Fruit fly (Drosophila melanogaster) whole organism, embryonic: ENCODE measurements around the gene CG31467.

ENCODE experiments used
- CG10654 ChIP-seq: fragments of 200-800 bp; sonication (Bioruptor generic); optimal IDR thresholded peaks from 2 replicates; lab custom pipeline; 2016; ENCODE audit warnings: missing biosample characterization, missing genetic modification characterization
- CG11504 ChIP-seq: fragments of 200-800 bp; sonication (Bioruptor generic); optimal IDR thresholded peaks from 3 replicates; lab custom pipeline; 2019; ENCODE audit warnings: missing biosample characterization, mild to moderate bottlenecking, missing genetic modification characterization, moderate library complexity
- CG12744 ChIP-seq: fragments of 200-800 bp; sonication (Bioruptor generic); optimal IDR thresholded peaks from 2 replicates; lab custom pipeline; 2016; ENCODE audit warnings: missing biosample characterization, missing genetic modification characterization
- CG13296 ChIP-seq: fragments of 200-800 bp; sonication (Bioruptor generic); optimal IDR thresholded peaks from 3 replicates; lab custom pipeline; 2018; ENCODE audit warnings: missing biosample characterization, mild to moderate bottlenecking, missing genetic modification characterization
- CG13424 ChIP-seq: fragments of 200-800 bp; sonication (Bioruptor generic); optimal IDR thresholded peaks from 2 replicates; lab custom pipeline; 2019; ENCODE audit warnings: missing biosample characterization, mild to moderate bottlenecking, missing genetic modification characterization, moderate library complexity
- CG15479 ChIP-seq: fragments of 200-800 bp; sonication (Bioruptor generic); optimal IDR thresholded peaks from 3 replicates; lab custom pipeline; 2019; ENCODE audit warnings: missing biosample characterization, mild to moderate bottlenecking, missing genetic modification characterization, moderate library complexity
- CG16815 ChIP-seq: fragments of 200-800 bp; sonication (Bioruptor generic); optimal IDR thresholded peaks from 3 replicates; lab custom pipeline; 2017; ENCODE audit warnings: missing biosample characterization, mild to moderate bottlenecking, missing genetic modification characterization
- CG18764 ChIP-seq: fragments of 200-800 bp; sonication (Bioruptor generic); optimal IDR thresholded peaks from 3 replicates; lab custom pipeline; 2016; ENCODE audit warnings: missing biosample characterization, missing genetic modification characterization
- CG2712 ChIP-seq: fragments of 200-800 bp; optimal IDR thresholded peaks from 3 replicates; lab custom pipeline; 2019; ENCODE audit warnings: missing biosample characterization, mild to moderate bottlenecking, missing genetic modification characterization, moderate library complexity
- CG33213 ChIP-seq: fragments of 200-800 bp; sonication (Bioruptor generic); optimal IDR thresholded peaks from 3 replicates; lab custom pipeline; 2016; ENCODE audit warnings: missing biosample characterization, missing genetic modification characterization
- CG34376 ChIP-seq: fragments of 200-800 bp; sonication (Bioruptor generic); optimal IDR thresholded peaks from 2 replicates; lab custom pipeline; 2018; ENCODE audit warnings: missing biosample characterization, mild to moderate bottlenecking, missing genetic modification characterization
- CG4404 ChIP-seq: fragments of 200-800 bp; sonication (Bioruptor generic); IDR thresholded peaks from 2 replicates; pipeline ENCODE4 v1.3.6; 2022; ENCODE audit warnings: missing biosample characterization, missing genetic modification characterization
- CG7839 ChIP-seq: fragments of 200-800 bp; sonication (Bioruptor generic); optimal IDR thresholded peaks from 3 replicates; lab custom pipeline; 2018; ENCODE audit warnings: missing biosample characterization, mild to moderate bottlenecking, missing genetic modification characterization, moderate library complexity
- CG8924 ChIP-seq: fragments of 200-800 bp; optimal IDR thresholded peaks from 3 replicates; lab custom pipeline; 2019; ENCODE audit warnings: missing biosample characterization, mild to moderate bottlenecking, missing genetic modification characterization, moderate library complexity
- CG8944 ChIP-seq: fragments of 200-800 bp; sonication (Bioruptor generic); optimal IDR thresholded peaks from 3 replicates; lab custom pipeline; 2016; ENCODE audit warnings: missing biosample characterization, missing genetic modification characterization
- CHES-1-like ChIP-seq: fragments of 200-800 bp; sonication (Bioruptor generic); optimal IDR thresholded peaks from 2 replicates; lab custom pipeline; 2016; ENCODE audit warnings: missing biosample characterization, missing genetic modification characterization
- Dip3 ChIP-seq: fragments of 200-800 bp; sonication (Bioruptor generic); optimal IDR thresholded peaks from 3 replicates; lab custom pipeline; 2016; ENCODE audit warnings: missing biosample characterization, missing genetic modification characterization
- Dll ChIP-seq: fragments of 200-800 bp; sonication (Bioruptor generic); IDR thresholded peaks from 4 replicates; pipeline ENCODE4 v1.3.6; 2022; ENCODE audit warnings: missing biosample characterization, missing genetic modification characterization; ENCODE audit not compliant: partially characterized antibody
- Gug ChIP-seq: fragments of 200-800 bp; sonication (Bioruptor generic); IDR thresholded peaks from 4 replicates; pipeline ENCODE4 v1.3.6; 2022; ENCODE audit warnings: missing biosample characterization, missing genetic modification characterization
- HLH54F ChIP-seq: fragments of 200-800 bp; sonication (Bioruptor generic); optimal IDR thresholded peaks from 3 replicates; lab custom pipeline; 2016; ENCODE audit warnings: missing biosample characterization, missing genetic modification characterization
- Hey ChIP-seq: fragments of 200-800 bp; sonication (Bioruptor generic); optimal IDR thresholded peaks from 3 replicates; lab custom pipeline; 2018; ENCODE audit warnings: missing biosample characterization, mild to moderate bottlenecking, missing genetic modification characterization
- HmgD ChIP-seq: fragments of 200-800 bp; sonication (Bioruptor generic); optimal IDR thresholded peaks from 3 replicates; lab custom pipeline; 2016; ENCODE audit warnings: missing biosample characterization, missing genetic modification characterization
- Hmx ChIP-seq: fragments of 200-800 bp; sonication (Bioruptor generic); optimal IDR thresholded peaks from 2 replicates; lab custom pipeline; 2016; ENCODE audit warnings: missing biosample characterization, missing genetic modification characterization
- Mad ChIP-seq: fragments of 200-800 bp; sonication (Bioruptor generic); optimal IDR thresholded peaks from 2 replicates; lab custom pipeline; 2016; ENCODE audit warnings: missing biosample characterization, missing genetic modification characterization
- Neu2 ChIP-seq: fragments of 200-800 bp; sonication (Bioruptor generic); optimal IDR thresholded peaks from 3 replicates; lab custom pipeline; 2016; ENCODE audit warnings: missing biosample characterization, missing genetic modification characterization, borderline replicate concordance
- Six4 ChIP-seq: fragments of 200-800 bp; sonication (Bioruptor generic); optimal IDR thresholded peaks from 2 replicates; lab custom pipeline; 2016; ENCODE audit warnings: missing biosample characterization, missing genetic modification characterization
- az2 ChIP-seq: fragments of 200-800 bp; sonication (Bioruptor generic); optimal IDR thresholded peaks from 3 replicates; lab custom pipeline; 2016; ENCODE audit warnings: missing biosample characterization, missing genetic modification characterization
- cad ChIP-seq: fragments of >200 bp; optimal IDR thresholded peaks from 2 replicates; lab custom pipeline; 2017; ENCODE audit warnings: missing biosample characterization, missing genetic modification characterization
- chinmo ChIP-seq: fragments of 200-800 bp; sonication (Bioruptor generic); IDR thresholded peaks from 4 replicates; pipeline ENCODE4 v1.3.6; 2022; ENCODE audit warnings: missing biosample characterization, missing genetic modification characterization; ENCODE audit not compliant: partially characterized antibody
- crc ChIP-seq: fragments of 200-800 bp; sonication (Bioruptor generic); optimal IDR thresholded peaks from 2 replicates; lab custom pipeline; 2016; ENCODE audit warnings: missing biosample characterization, missing genetic modification characterization
- exex ChIP-seq: fragments of 200-800 bp; sonication (Bioruptor generic); optimal IDR thresholded peaks from 4 replicates; lab custom pipeline; 2018; ENCODE audit warnings: missing biosample characterization, mild to moderate bottlenecking, missing genetic modification characterization, moderate library complexity
- fu2 ChIP-seq: fragments of 200-800 bp; sonication (Bioruptor generic); optimal IDR thresholded peaks from 2 replicates; lab custom pipeline; 2016; ENCODE audit warnings: missing biosample characterization, missing genetic modification characterization
- hkb ChIP-seq, 2 experiments: fragments of 200-800 bp in 1 of 2; fragments of >200 bp in 1 of 2; sonication (Bioruptor generic) in 1 of 2; IDR thresholded peaks in 1 of 2; optimal IDR thresholded peaks in 1 of 2; 2 replicates each; pipeline versions ENCODE4 v1.3.6 to Lab custom; 2017 to 2022; ENCODE audit warnings: missing biosample characterization in 1 of 2, missing genetic modification characterization in 1 of 2
- kah ChIP-seq: fragments of 200-800 bp; sonication (Bioruptor generic); optimal IDR thresholded peaks from 2 replicates; lab custom pipeline; 2018; ENCODE audit warnings: missing biosample characterization, mild to moderate bottlenecking, missing genetic modification characterization
- otp ChIP-seq: fragments of 200-800 bp; sonication (Bioruptor generic); IDR thresholded peaks from 3 replicates; pipeline ENCODE4, ENCODE4 v1.3.6; 2022; ENCODE audit warnings: missing biosample characterization, missing genetic modification characterization
- pum ChIP-seq: fragments of 200-800 bp; sonication (Bioruptor generic); optimal IDR thresholded peaks from 2 replicates; lab custom pipeline; 2016; ENCODE audit warnings: missing biosample characterization, missing genetic modification characterization
- repo ChIP-seq: fragments of 200-800 bp; sonication (Bioruptor generic); optimal IDR thresholded peaks from 2 replicates; lab custom pipeline; 2016; ENCODE audit warnings: missing biosample characterization, missing genetic modification characterization
- row ChIP-seq: fragments of 200-800 bp; sonication (Bioruptor generic); IDR thresholded peaks from 3 replicates; pipeline ENCODE4 v1.3.6; 2022; ENCODE audit warnings: missing biosample characterization, missing genetic modification characterization
- sd ChIP-seq: fragments of 200-800 bp; sonication (Bioruptor generic); optimal IDR thresholded peaks from 3 replicates; lab custom pipeline; 2018; ENCODE audit warnings: missing biosample characterization, mild to moderate bottlenecking, missing genetic modification characterization, moderate library complexity
- sim ChIP-seq: fragments of 200-800 bp; sonication (Bioruptor generic); IDR thresholded peaks from 2 replicates; pipeline ENCODE4 v1.3.6; 2022; ENCODE audit warnings: missing biosample characterization, missing genetic modification characterization
- sob ChIP-seq: fragments of 200-800 bp; sonication (Bioruptor generic); IDR thresholded peaks from 2 replicates; pipeline ENCODE4 v1.3.6; 2022; ENCODE audit warnings: missing biosample characterization, missing genetic modification characterization
- stc ChIP-seq: fragments of 200-800 bp; sonication (Bioruptor generic); IDR thresholded peaks from 2 replicates; pipeline ENCODE4 v1.3.6; 2022; ENCODE audit warnings: missing biosample characterization, missing genetic modification characterization
- sug ChIP-seq: fragments of 200-800 bp; optimal IDR thresholded peaks from 2 replicates; lab custom pipeline; 2019; ENCODE audit warnings: missing biosample characterization, mild to moderate bottlenecking, missing genetic modification characterization, moderate library complexity
- tx ChIP-seq: fragments of 200-800 bp; sonication (Bioruptor generic); optimal IDR thresholded peaks from 2 replicates; lab custom pipeline; 2016; ENCODE audit warnings: missing biosample characterization, missing genetic modification characterization
- vfl ChIP-seq: fragments of 200-800 bp; sonication (Bioruptor generic); optimal IDR thresholded peaks from 2 replicates; lab custom pipeline; 2016; ENCODE audit warnings: missing biosample characterization, missing genetic modification characterization

Gene CG31467

DNA sequence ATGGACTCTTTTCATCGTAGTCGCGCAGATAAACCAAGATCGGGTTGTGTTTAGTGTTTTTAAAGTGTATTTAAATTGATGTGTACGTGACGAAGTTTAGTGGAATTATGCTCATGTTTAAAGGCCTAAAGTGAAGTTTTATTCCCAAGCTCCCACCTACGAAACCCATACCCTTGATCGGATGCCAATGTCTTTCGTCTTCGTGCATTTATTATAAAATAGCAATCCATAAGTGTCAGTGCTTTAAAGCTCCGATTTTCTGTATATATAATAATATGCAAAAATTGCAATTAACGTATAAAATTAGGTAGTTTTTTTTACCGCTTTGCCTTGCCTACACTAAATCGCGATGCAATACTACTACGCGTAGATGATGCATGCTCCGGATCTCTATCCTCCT lies 1.7 kb downstream of the CG31467 start, which contains the start of gene CG31391 (continued):
- TF ChIP-seq crc (no peak), CG10654 (GFP tag; lab: Kevin White, UChicago) (no peak), tx (GFP tag; lab: Kevin White, UChicago) (no peak)

dm6 chr3R:10700638-10701037 lies 6.0 kb downstream of the CG31467 start:
- no peak for TF ChIP-seq CG2712 (tag; lab: Kevin White, UChicago)
- TF ChIP-seq CG16815: no peak
- TF ChIP-seq HmgD (GFP tag; lab: Kevin White, UChicago): no peak
- TF ChIP-seq sug (tag; lab: Kevin White, UChicago): peak; percentile 97
- no peak for TF ChIP-seq Dip3 (GFP tag; lab: Kevin White, UChicago)
- no peak for TF ChIP-seq CG18764
- no peak for TF ChIP-seq CG4404 (GFP tag; lab: Robert Waterston, UW)
- no peak for TF ChIP-seq sd (tag; lab: Kevin White, UChicago)
- no peak for TF ChIP-seq CG7839 (tag; lab: Kevin White, UChicago)
- TF ChIP-seq row (GFP tag; lab: Robert Waterston, UW): no peak
- no peak for TF ChIP-seq Gug (GFP tag; lab: Robert Waterston, UW)
- no peak for TF ChIP-seq repo (GFP tag; lab: Kevin White, UChicago)
- TF ChIP-seq chinmo: 0 out of 4 replicates have a peak, but pooled peaks have one; percentile 27
- TF ChIP-seq sim (GFP tag; lab: Robert Waterston, UW): no peak
- TF ChIP-seq az2 (GFP tag; lab: Kevin White, UChicago): no peak
- no peak for TF ChIP-seq CG33213 (GFP tag; lab: Kevin White, UChicago)
- TF ChIP-seq pum: no peak
- TF ChIP-seq kah (GFP tag; lab: Kevin White, UChicago): no peak
- no peak for TF ChIP-seq Neu2
- TF ChIP-seq Mad (GFP tag; lab: Kevin White, UChicago): no peak
- no peak for TF ChIP-seq hkb (optimal IDR thresholded peaks at IDR 0.05; lab: Kevin White, UChicago)
- no peak for TF ChIP-seq hkb (GFP tag; IDR thresholded peaks at IDR 0.05; lab: Robert Waterston, UW)
- TF ChIP-seq Dll (GFP tag; lab: Robert Waterston, UW): no peak
- peak; percentile 20 for TF ChIP-seq CG34376 (GFP tag; lab: Kevin White, UChicago)
- TF ChIP-seq otp: no peak
- no peak for TF ChIP-seq CG13424 (tag; lab: Kevin White, UChicago)
- no peak for TF ChIP-seq cad
- no peak for TF ChIP-seq sob (GFP tag; lab: Robert Waterston, UW)
- no peak for TF ChIP-seq HLH54F (GFP tag; lab: Kevin White, UChicago)
- no peak for TF ChIP-seq CG8944 (GFP tag; lab: Kevin White, UChicago)
- TF ChIP-seq CG13296 (GFP tag; lab: Kevin White, UChicago): no peak
- TF ChIP-seq stc (GFP tag; lab: Robert Waterston, UW): no peak
- TF ChIP-seq Hey: peak; percentile 93
- TF ChIP-seq CG11504 (tag; lab: Kevin White, UChicago): no peak
- no peak for TF ChIP-seq vfl (GFP tag; lab: Kevin White, UChicago)
- TF ChIP-seq Hmx: no peak
- TF ChIP-seq CG12744: no peak
- no peak for TF ChIP-seq fu2 (GFP tag; lab: Kevin White, UChicago)
- no peak for TF ChIP-seq CHES-1-like
- peak; percentile 32 for TF ChIP-seq exex (tag; lab: Kevin White, UChicago)
- no peak for TF ChIP-seq Six4 (GFP tag; lab: Kevin White, UChicago)
- TF ChIP-seq CG15479 (GFP tag; lab: Kevin White, UChicago): peak; percentile 14
- no peak for TF ChIP-seq CG8924 (tag; lab: Kevin White, UChicago)
